Fruit fly (Drosophila melanogaster) whole organism, prepupa: ENCODE results near the gene rsh.

Experiments
- Blimp-1 ChIP-seq: fragments of 200-800 bp; sonication (Bioruptor generic); optimal IDR thresholded peaks from 3 replicates; lab custom pipeline; 2017; ENCODE audit warnings: missing biosample characterization, missing genetic modification characterization, mild to moderate bottlenecking, moderate library complexity, missing genetic modification reagents
- CG10631 ChIP-seq: fragments of 200-800 bp; sonication (Bioruptor generic); optimal IDR thresholded peaks from 2 replicates; lab custom pipeline; 2016; ENCODE audit warnings: missing biosample characterization, missing genetic modification characterization
- CG10669 ChIP-seq: fragments of 200-800 bp; sonication (Bioruptor generic); optimal IDR thresholded peaks from 3 replicates; lab custom pipeline; 2018; ENCODE audit warnings: missing biosample characterization, mild to moderate bottlenecking, missing genetic modification characterization, moderate library complexity
- CG11294 ChIP-seq: fragments of 200-800 bp; sonication (Bioruptor generic); IDR thresholded peaks from 2 replicates; pipeline ENCODE4 v1.3.6; 2022; ENCODE audit warnings: missing biosample characterization, missing genetic modification characterization
- CG11762 ChIP-seq: fragments of 200-800 bp; sonication (Bioruptor generic); optimal IDR thresholded peaks from 3 replicates; lab custom pipeline; 2016; ENCODE audit warnings: missing biosample characterization, missing genetic modification characterization; ENCODE audit not compliant: insufficient read depth
- CG11902 ChIP-seq: fragments of 200-800 bp; sonication (Bioruptor generic); optimal IDR thresholded peaks from 3 replicates; lab custom pipeline; 2016; ENCODE audit warnings: missing biosample characterization, missing genetic modification characterization
- CG15336 ChIP-seq: fragments of 200-800 bp; sonication (Bioruptor generic); IDR thresholded peaks from 2 replicates; pipeline ENCODE4 v1.3.6; 2022; ENCODE audit warnings: missing biosample characterization, missing genetic modification characterization
- CG1621 ChIP-seq: fragments of 200-800 bp; sonication (Bioruptor generic); optimal IDR thresholded peaks from 3 replicates; lab custom pipeline; 2018; ENCODE audit warnings: missing biosample characterization, mild to moderate bottlenecking, missing genetic modification characterization
- CG16779 ChIP-seq: fragments of 200-800 bp; sonication (Bioruptor generic); optimal IDR thresholded peaks from 3 replicates; lab custom pipeline; 2017; ENCODE audit warnings: missing biosample characterization, mild to moderate bottlenecking, missing genetic modification characterization
- CG32006 ChIP-seq: fragments of 200-800 bp; sonication (Bioruptor generic); optimal IDR thresholded peaks from 3 replicates; lab custom pipeline; 2017; ENCODE audit warnings: missing biosample characterization, mild to moderate bottlenecking, missing genetic modification characterization
- CG34406 ChIP-seq: fragments of 200-800 bp; sonication (Bioruptor generic); optimal IDR thresholded peaks from 3 replicates; lab custom pipeline; 2016; ENCODE audit warnings: missing biosample characterization, missing genetic modification characterization
- CG4318 ChIP-seq: fragments of 200-800 bp; sonication (Bioruptor generic); optimal IDR thresholded peaks from 3 replicates; lab custom pipeline; 2017; ENCODE audit warnings: missing biosample characterization, mild to moderate bottlenecking, missing genetic modification characterization
- CG6163 ChIP-seq: fragments of 200-800 bp; sonication (Bioruptor generic); IDR thresholded peaks from 3 replicates; pipeline ENCODE4 v1.3.6; 2022; ENCODE audit warnings: missing biosample characterization, missing genetic modification characterization
- CG6792 ChIP-seq: fragments of 200-800 bp; sonication (Bioruptor generic); optimal IDR thresholded peaks from 3 replicates; lab custom pipeline; 2016; ENCODE audit warnings: missing biosample characterization, missing genetic modification characterization
- CG6808 ChIP-seq: fragments of 200-800 bp; sonication (Bioruptor generic); optimal IDR thresholded peaks from 3 replicates; lab custom pipeline; 2017; ENCODE audit warnings: missing biosample characterization, missing genetic modification characterization, mild to moderate bottlenecking, moderate library complexity, missing genetic modification reagents
- CG7368 ChIP-seq: fragments of 200-800 bp; sonication (Bioruptor generic); optimal IDR thresholded peaks from 3 replicates; lab custom pipeline; 2016; ENCODE audit warnings: missing biosample characterization, missing genetic modification characterization
- CG8119 ChIP-seq: fragments of 200-800 bp; sonication (Bioruptor generic); IDR thresholded peaks from 3 replicates; pipeline ENCODE4 v1.3.6; 2022; ENCODE audit warnings: missing biosample characterization, missing genetic modification characterization
- CG8319 ChIP-seq: fragments of 200-800 bp; sonication (Bioruptor generic); optimal IDR thresholded peaks from 3 replicates; lab custom pipeline; 2016; ENCODE audit warnings: missing biosample characterization, missing genetic modification characterization
- CG8632 ChIP-seq: fragments of 200-800 bp; sonication (Bioruptor generic); optimal IDR thresholded peaks from 3 replicates; lab custom pipeline; 2016; ENCODE audit warnings: missing biosample characterization, missing genetic modification characterization
- CG9139 ChIP-seq: fragments of 200-800 bp; sonication (Bioruptor generic); optimal IDR thresholded peaks from 3 replicates; lab custom pipeline; 2017; ENCODE audit warnings: missing biosample characterization, mild to moderate bottlenecking, missing genetic modification characterization
- Eip75B ChIP-seq: fragments of 200-800 bp; sonication (Bioruptor generic); optimal IDR thresholded peaks from 3 replicates; lab custom pipeline; 2016; ENCODE audit warnings: missing biosample characterization, missing genetic modification characterization
- Eip78C ChIP-seq: fragments of 200-800 bp; sonication (Bioruptor generic); peaks from one replicate; lab custom pipeline; 2016; ENCODE audit warnings: missing biosample characterization, missing genetic modification characterization
- Eip93F ChIP-seq: fragments of 200-800 bp; sonication (Bioruptor generic); optimal IDR thresholded peaks from 2 replicates; lab custom pipeline; 2016; ENCODE audit warnings: missing biosample characterization, mild to moderate bottlenecking, missing genetic modification characterization
- Ets21C ChIP-seq: fragments of 200-800 bp; sonication (Bioruptor generic); optimal IDR thresholded peaks from 3 replicates; lab custom pipeline; 2016; ENCODE audit warnings: missing biosample characterization, missing genetic modification characterization
- Ets96B ChIP-seq: fragments of 200-800 bp; optimal IDR thresholded peaks from 2 replicates; lab custom pipeline; 2019; ENCODE audit warnings: missing biosample characterization, mild to moderate bottlenecking, missing genetic modification characterization, moderate library complexity
- Gug ChIP-seq: fragments of 200-800 bp; sonication (Bioruptor generic); IDR thresholded peaks from 2 replicates; pipeline ENCODE4 v1.3.6; 2022; ENCODE audit warnings: missing biosample characterization, missing genetic modification characterization
- Hr4 ChIP-seq: fragments of 200-800 bp; sonication (Bioruptor generic); optimal IDR thresholded peaks from 3 replicates; lab custom pipeline; 2016; ENCODE audit warnings: missing biosample characterization, missing genetic modification characterization
- Lpt ChIP-seq: fragments of 200-800 bp; sonication (Bioruptor generic); optimal IDR thresholded peaks from 3 replicates; lab custom pipeline; 2016; ENCODE audit warnings: missing biosample characterization, missing genetic modification characterization
- Met ChIP-seq: fragments of 200-800 bp; sonication (Bioruptor generic); optimal IDR thresholded peaks from 3 replicates; lab custom pipeline; 2016; ENCODE audit warnings: missing biosample characterization, missing genetic modification characterization
- OdsH ChIP-seq: fragments of 200-800 bp; sonication (Bioruptor generic); optimal IDR thresholded peaks from 3 replicates; lab custom pipeline; 2016; ENCODE audit warnings: missing biosample characterization, missing genetic modification characterization
- Sox14 ChIP-seq: fragments of 200-800 bp; sonication (Bioruptor generic); optimal IDR thresholded peaks from 3 replicates; lab custom pipeline; 2016; ENCODE audit warnings: missing biosample characterization, missing genetic modification characterization
- Sox15 ChIP-seq: fragments of 200-800 bp; sonication (Bioruptor generic); optimal IDR thresholded peaks from 3 replicates; lab custom pipeline; 2016; ENCODE audit warnings: missing biosample characterization, missing genetic modification characterization
- acj6 ChIP-seq: fragments of 200-800 bp; sonication (Bioruptor generic); optimal IDR thresholded peaks from 3 replicates; lab custom pipeline; 2016; ENCODE audit warnings: missing biosample characterization, missing genetic modification characterization
- cyc ChIP-seq: fragments of 200-800 bp; sonication (Bioruptor generic); optimal IDR thresholded peaks from 3 replicates; lab custom pipeline; 2016; ENCODE audit warnings: missing biosample characterization, missing genetic modification characterization
- dac ChIP-seq: fragments of 200-800 bp; sonication (Bioruptor generic); optimal IDR thresholded peaks from 2 replicates; lab custom pipeline; 2017; ENCODE audit warnings: missing biosample characterization, mild to moderate bottlenecking, missing genetic modification characterization
- dsx ChIP-seq: fragments of 200-800 bp; optimal IDR thresholded peaks from 3 replicates; lab custom pipeline; 2019; ENCODE audit warnings: missing biosample characterization, mild to moderate bottlenecking, missing genetic modification characterization, moderate library complexity; ENCODE audit not compliant: poor library complexity, severe bottlenecking
- eg ChIP-seq: fragments of 200-800 bp; sonication (Bioruptor generic); IDR thresholded peaks from 3 replicates; pipeline ENCODE4 v1.3.6; 2022; ENCODE audit warnings: missing biosample characterization, missing genetic modification characterization
- esn ChIP-seq: fragments of 200-800 bp; sonication (Bioruptor generic); optimal IDR thresholded peaks from 2 replicates; lab custom pipeline; 2016; ENCODE audit warnings: missing biosample characterization, mild to moderate bottlenecking, missing genetic modification characterization, moderate library complexity
- fd59A ChIP-seq: fragments of 200-800 bp; sonication (Bioruptor generic); optimal IDR thresholded peaks from 2 replicates; lab custom pipeline; 2017; ENCODE audit warnings: missing biosample characterization, mild to moderate bottlenecking, missing genetic modification characterization, missing genetic modification reagents
- fd85E ChIP-seq: fragments of 200-800 bp; sonication (Bioruptor generic); optimal IDR thresholded peaks from 3 replicates; lab custom pipeline; 2016; ENCODE audit warnings: missing biosample characterization, missing genetic modification characterization
- fkh ChIP-seq: fragments of 200-800 bp; sonication (Bioruptor generic); optimal IDR thresholded peaks from 3 replicates; lab custom pipeline; 2017; ENCODE audit warnings: missing biosample characterization, mild to moderate bottlenecking, missing genetic modification characterization, moderate library complexity
- net ChIP-seq: fragments of 200-800 bp; sonication (Bioruptor generic); optimal IDR thresholded peaks from 3 replicates; lab custom pipeline; 2016; ENCODE audit warnings: missing biosample characterization, missing genetic modification characterization
- spab ChIP-seq: fragments of 200-800 bp; sonication (Bioruptor generic); optimal IDR thresholded peaks from 2 replicates; lab custom pipeline; 2017; ENCODE audit warnings: missing biosample characterization, mild to moderate bottlenecking, missing genetic modification characterization, missing genetic modification reagents
- ss ChIP-seq, 2 experiments: fragments of 200-800 bp; sonication (Bioruptor generic); optimal IDR thresholded peaks; 2 replicates in 1 of 2; 3 replicates in 1 of 2; lab custom pipeline; 2017 to 2018; ENCODE audit warnings: mild to moderate bottlenecking in 2 of 2, missing biosample characterization in 2 of 2, missing genetic modification characterization in 2 of 2, moderate library complexity in 1 of 2
- svp ChIP-seq: fragments of 200-800 bp; sonication (Bioruptor generic); peaks from one replicate; lab custom pipeline; 2016; ENCODE audit warnings: missing biosample characterization, missing genetic modification characterization
- topi ChIP-seq: fragments of 200-800 bp; sonication (Bioruptor generic); optimal IDR thresholded peaks from 3 replicates; lab custom pipeline; 2016; ENCODE audit warnings: missing biosample characterization, missing genetic modification characterization
- vri ChIP-seq: fragments of 200-800 bp; sonication (Bioruptor generic); optimal IDR thresholded peaks from 3 replicates; lab custom pipeline; 2016; ENCODE audit warnings: missing biosample characterization, mild to moderate bottlenecking, missing genetic modification characterization

rsh gene

DNA sequence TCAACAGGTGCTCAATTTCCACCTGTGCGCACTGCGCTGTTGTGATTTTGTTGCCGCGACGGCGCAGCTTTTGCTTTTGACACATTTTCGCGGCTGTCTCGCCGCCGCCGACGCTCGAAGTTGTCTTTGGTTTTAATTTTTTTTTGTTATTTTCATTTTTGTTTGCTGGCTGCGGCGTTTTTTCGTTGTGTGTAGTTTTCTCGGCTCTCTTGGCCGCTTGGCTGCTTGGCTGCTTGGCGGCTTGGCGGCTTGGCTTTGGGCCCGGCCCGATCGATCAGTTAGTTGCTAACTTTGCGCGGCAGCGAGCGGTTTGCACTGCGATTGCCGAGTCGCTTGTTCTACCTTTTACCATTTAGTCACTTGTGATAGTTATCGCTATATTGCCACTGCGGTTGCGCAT, 126.4 kb downstream of the rsh start, which contains the start of gene CG42237 (continued):
- TF ChIP-seq dsx (GFP tag; lab: Kevin White, UChicago) (peak; percentile 24), Eip93F (GFP tag; lab: Kevin White, UChicago) (no peak), svp (GFP tag; lab: Kevin White, UChicago) (no peak), Sox14 (no peak), ss (GFP tag; optimal IDR thresholded peaks at IDR 0.05; lab: Kevin White, UChicago) (peak; percentile 34), CG7368 (no peak), Eip78C (GFP tag; lab: Kevin White, UChicago) (no peak), CG8119 (peak; percentile 69), eg (GFP tag; lab: Robert Waterston, UW) (peak; percentile 77; the same call in 2 of the 3 replicates), net (peak; percentile 29), CG6163 (GFP tag; lab: Robert Waterston, UW) (peak; percentile 49; the same call in 1 of the 3 replicates), CG8632 (GFP tag; lab: Kevin White, UChicago) (peak; percentile 8)

dm6 chrX:13116438-13117243, 128.2 kb downstream of the rsh start:
- TF ChIP-seq CG7368 (no peak), CG8632 (GFP tag; lab: Kevin White, UChicago) (no peak), CG34406 (peak; percentile 13), CG9139 (GFP tag; lab: Kevin White, UChicago) (peak; percentile 74), CG6808 (peak; percentile 73), OdsH (GFP tag; lab: Kevin White, UChicago) (peak; percentile 27), Eip78C (GFP tag; lab: Kevin White, UChicago) (peak; percentile 92), acj6 (GFP tag; lab: Kevin White, UChicago) (no peak), Hr4 (GFP tag; lab: Kevin White, UChicago) (peak; percentile 12), net (peak; percentile 34), CG10631 (GFP tag; lab: Kevin White, UChicago) (no peak), CG1621 (tag; lab: Kevin White, UChicago) (peak; percentile 38), CG11902 (no peak), esn (GFP tag; lab: Kevin White, UChicago) (no peak), Blimp-1 (GFP tag; lab: Kevin White, UChicago) (peak; percentile 6), fkh (no peak), fd59A (GFP tag; lab: Kevin White, UChicago) (no peak), dac (GFP tag; lab: Kevin White, UChicago) (no peak), CG6792 (no peak), CG8119 (no peak; the same call in 2 of the 3 replicates), CG10669 (peak; percentile 35), ss (GFP tag; optimal IDR thresholded peaks at IDR 0.05; lab: Kevin White, UChicago) (peak; percentile 88 to 90), CG32006 (peak; percentile 57), Ets21C (no peak), eg (GFP tag; lab: Robert Waterston, UW) (peak; percentile 39; the same call in 1 of the 3 replicates), CG4318 (GFP tag; lab: Kevin White, UChicago) (no peak), fd85E (GFP tag; lab: Kevin White, UChicago) (no peak), Sox14 (no peak), Met (GFP tag; lab: Kevin White, UChicago) (peak; percentile 24), topi (peak; percentile 21), spab (GFP tag; lab: Kevin White, UChicago) (peak; percentile 40), CG11294 (no peak), vri (GFP tag; lab: Kevin White, UChicago) (no peak), CG15336 (GFP tag; lab: Robert Waterston, UW) (no peak), cyc (no peak), Lpt (GFP tag; lab: Kevin White, UChicago) (no peak), CG11762 (no peak), CG8319 (GFP tag; lab: Kevin White, UChicago) (no peak), Gug (GFP tag; lab: Robert Waterston, UW) (no peak), Eip93F (GFP tag; lab: Kevin White, UChicago) (no peak), svp (GFP tag; lab: Kevin White, UChicago) (peak; percentile 70), Ets96B (tag; lab: Kevin White, UChicago) (peak; percentile 31), Sox15 (GFP tag; lab: Kevin White, UChicago) (no peak), Eip75B (GFP tag; lab: Kevin White, UChicago) (no peak), CG16779 (tag; lab: Kevin White, UChicago) (peak; percentile 31)
